Fruit fly (Drosophila melanogaster): Measurements from ENCODE around the gene blp.
"Not testable (repeated sequence)": the region's sequence is repeated elsewhere in the genome, so short reads cannot be mapped to it uniquely, and the experiment has no call there.

Gene blp

dm6 chr3R:15933609-15934232 lies at the start of gene blp, which contains the start of gene CG5478:
TSS of gene blp (plus strand) at chr3R:15933847.
TSS of gene CG5478 (minus strand) at chr3R:15933734.
- no peak for TF ChIP-seq CG17801 (GFP tag; optimal IDR thresholded peaks at IDR 0.05; ENCODE audit: partially characterized antibody)

- no peak for TF ChIP-seq CG17801 (GFP tag; optimal IDR thresholded peaks at IDR 0.05; ENCODE audit: partially characterized antibody)
Observed at dm6 chr3R:15891188-15891820, 42.3 kb upstream of the blp start.

dm6 chr3R:15895978-15896377 lies 37.7 kb upstream of the blp start, which contains the start of gene CG14877:
TSS of gene CG14877 (minus strand) at chr3R:15896078.
- TF ChIP-seq CG17801 (GFP tag; optimal IDR thresholded peaks at IDR 0.05; ENCODE audit: partially characterized antibody), result no peak

dm6 chr3R:15898302-15898701 lies 35.3 kb upstream of the blp start:
- no peak for TF ChIP-seq CG17801 (GFP tag; optimal IDR thresholded peaks at IDR 0.05; ENCODE audit: partially characterized antibody)

dm6 chr3R:15899650-15900049 lies 34.0 kb upstream of the blp start:
- no peak for TF ChIP-seq CG17801 (GFP tag; optimal IDR thresholded peaks at IDR 0.05; ENCODE audit: partially characterized antibody)

- not testable (repeated sequence) for TF ChIP-seq CG17801 (GFP tag; optimal IDR thresholded peaks at IDR 0.05; ENCODE audit: partially characterized antibody)
Observed at dm6 chr3R:15904543-15904942, 29.1 kb upstream of the blp start, which contains the start of gene glob1. TSS of gene glob1 (minus strand) at chr3R:15904643.

- not testable (repeated sequence) for TF ChIP-seq CG17801 (GFP tag; optimal IDR thresholded peaks at IDR 0.05; ENCODE audit: partially characterized antibody)
Observed at dm6 chr3R:15908098-15908497, 25.5 kb upstream of the blp start, which contains the start of gene EndoU. TSS of gene EndoU (plus strand) at chr3R:15908398.

- no peak for TF ChIP-seq CG17801 (GFP tag; optimal IDR thresholded peaks at IDR 0.05; ENCODE audit: partially characterized antibody)
Observed at dm6 chr3R:15913231-15913630, 20.4 kb upstream of the blp start.

dm6 chr3R:15917907-15918306 lies 15.7 kb upstream of the blp start, which contains the start of gene CG45105:
TSS of gene CG45105 (minus strand) at chr3R:15918007.
- no peak for TF ChIP-seq CG17801 (GFP tag; optimal IDR thresholded peaks at IDR 0.05; ENCODE audit: partially characterized antibody)

- no peak for TF ChIP-seq CG17801 (GFP tag; optimal IDR thresholded peaks at IDR 0.05; ENCODE audit: partially characterized antibody)
Observed at dm6 chr3R:15919367-15920228, 14.0 kb upstream of the blp start.

- no peak for TF ChIP-seq CG17801 (GFP tag; optimal IDR thresholded peaks at IDR 0.05; ENCODE audit: partially characterized antibody)
Observed at dm6 chr3R:15920229-15920533, 13.5 kb upstream of the blp start.

dm6 chr3R:15920751-15921156 lies 12.9 kb upstream of the blp start, which contains the start of gene Fbxl7:
TSS of gene Fbxl7 (plus strand) at chr3R:15920898.
- TF ChIP-seq CG17801 (GFP tag; optimal IDR thresholded peaks at IDR 0.05; ENCODE audit: partially characterized antibody), result no peak

dm6 chr3R:15921747-15922146 lies 11.9 kb upstream of the blp start:
- no peak for TF ChIP-seq CG17801 (GFP tag; optimal IDR thresholded peaks at IDR 0.05; ENCODE audit: partially characterized antibody)

- TF ChIP-seq CG17801 (GFP tag; optimal IDR thresholded peaks at IDR 0.05; ENCODE audit: partially characterized antibody), result no peak
Observed at dm6 chr3R:15922622-15923574, 10.7 kb upstream of the blp start.

All from ovary, adult (tissue).